Fruit fly (Drosophila melanogaster): ENCODE data around the gene mtm.

Gene mtm

dm6 chr2L:6045972-6046718 is 9.3 kb upstream of the mtm start, which contains the start of gene Pfas (continued):
- TF ChIP-seq Ravus (GFP tag; IDR thresholded peaks at IDR 0.05), result no peak
- peak; percentile 25 for TF ChIP-seq org-1 (GFP tag; optimal IDR thresholded peaks at IDR 0.05)
- peak; percentile 44 for TF ChIP-seq CG15269 (tag; optimal IDR thresholded peaks at IDR 0.05)
- TF ChIP-seq CG9215 (GFP tag; IDR thresholded peaks at IDR 0.05), result peak; percentile 23; the same call in 1 of the 2 replicates
- peak; percentile 18 for TF ChIP-seq tup (GFP tag; optimal IDR thresholded peaks at IDR 0.05)

- TF ChIP-seq NC2α (GFP tag; optimal IDR thresholded peaks at IDR 0.05), result no peak
- 0 out of 2 replicates have a peak, but pooled peaks have one; percentile 20 for TF ChIP-seq CG42726 (GFP tag; IDR thresholded peaks at IDR 0.05; ENCODE audit: partially characterized antibody)
Observed at dm6 chr2L:6045484-6045883, 8.7 kb upstream of the mtm start.

dm6 chr2L:6037830-6038229 is 1.0 kb upstream of the mtm start, which contains the start of the genes CG9117 and CG31643:
TSS of gene CG9117 (minus strand) at chr2L:6037902.
TSS of gene CG31643 (plus strand) at chr2L:6038117.
- TF ChIP-seq CG9727 (GFP tag; optimal IDR thresholded peaks at IDR 0.05), result peak; percentile 51
- no peak for TF ChIP-seq CG2129 (GFP tag; IDR thresholded peaks at IDR 0.05; ENCODE audit: partially characterized antibody)
- TF ChIP-seq CG43689 (GFP tag; IDR thresholded peaks at IDR 0.05), result no peak
- no peak for TF ChIP-seq fru (optimal IDR thresholded peaks at IDR 0.05)
- no peak for TF ChIP-seq gem (tag; optimal IDR thresholded peaks at IDR 0.05)
- TF ChIP-seq CG10321 (GFP tag; IDR thresholded peaks at IDR 0.05), result no peak
- TF ChIP-seq CG9876 (GFP tag; optimal IDR thresholded peaks at IDR 0.05), result no peak
- no peak for TF ChIP-seq pb (GFP tag; optimal IDR thresholded peaks at IDR 0.05)
- TF ChIP-seq CG6791 (GFP tag; IDR thresholded peaks at IDR 0.05; ENCODE audit: partially characterized antibody), result no peak
- no peak for TF ChIP-seq tio (GFP tag; optimal IDR thresholded peaks at IDR 0.05)
- no peak for TF ChIP-seq Ptx1 (GFP tag; IDR thresholded peaks at IDR 0.05)
- TF ChIP-seq D (optimal IDR thresholded peaks at IDR 0.05), result no peak
- no peak for TF ChIP-seq D (GFP tag; optimal IDR thresholded peaks at IDR 0.05)
- no peak for TF ChIP-seq grn (GFP tag; optimal IDR thresholded peaks at IDR 0.05)
- TF ChIP-seq CG6175 (GFP tag; IDR thresholded peaks at IDR 0.05), result no peak
- TF ChIP-seq CG17186 (GFP tag; optimal IDR thresholded peaks at IDR 0.05), result peak; percentile 30
- TF ChIP-seq dati (GFP tag; IDR thresholded peaks at IDR 0.05), result no peak
- TF ChIP-seq Hey (tag; optimal IDR thresholded peaks at IDR 0.05), result no peak
- no peak for TF ChIP-seq ap (GFP tag; IDR thresholded peaks at IDR 0.05)
- no peak for TF ChIP-seq HLH4C (GFP tag; IDR thresholded peaks at IDR 0.05; ENCODE audit: partially characterized antibody)
- TF ChIP-seq gt (GFP tag; IDR thresholded peaks at IDR 0.05), result no peak
- TF ChIP-seq run (tag; optimal IDR thresholded peaks at IDR 0.05), result no peak
- no peak for TF ChIP-seq CG4404 (GFP tag; IDR thresholded peaks at IDR 0.05)
- TF ChIP-seq CG33557 (GFP tag; optimal IDR thresholded peaks at IDR 0.05), result peak; percentile 20
- TF ChIP-seq hth (optimal IDR thresholded peaks at IDR 0.05), result no peak
- no peak for TF ChIP-seq Deaf1 (tag; optimal IDR thresholded peaks at IDR 0.05)
- TF ChIP-seq dimm (GFP tag; IDR thresholded peaks at IDR 0.05), result no peak
- TF ChIP-seq nmo (GFP tag; optimal IDR thresholded peaks at IDR 0.05), result peak; percentile 69
- TF ChIP-seq usp (GFP tag; optimal IDR thresholded peaks at IDR 0.05), result no peak
- TF ChIP-seq Hr51 (GFP tag; optimal IDR thresholded peaks at IDR 0.05), result no peak
- TF ChIP-seq CG7271 (tag; optimal IDR thresholded peaks at IDR 0.05), result peak; percentile 35
- TF ChIP-seq peb (GFP tag; IDR thresholded peaks at IDR 0.05), result no peak
- TF ChIP-seq hb (GFP tag; IDR thresholded peaks at IDR 0.05; ENCODE audit: partially characterized antibody), result no peak
- TF ChIP-seq gcm2 (GFP tag; optimal IDR thresholded peaks at IDR 0.05), result no peak
- TF ChIP-seq CG17802 (tag; optimal IDR thresholded peaks at IDR 0.05), result no peak
- peak; percentile 68 for TF ChIP-seq Xbp1 (GFP tag; optimal IDR thresholded peaks at IDR 0.05)
- no peak for TF ChIP-seq Rx (GFP tag; IDR thresholded peaks at IDR 0.05)
- no peak for TF ChIP-seq amos (GFP tag; IDR thresholded peaks at IDR 0.05; ENCODE audit: partially characterized antibody)
- TF ChIP-seq ci (GFP tag; IDR thresholded peaks at IDR 0.05), result 0 out of 3 replicates have a peak, but pooled peaks have one; percentile 31
- peak; percentile 85 for TF ChIP-seq CG2120 (GFP tag; optimal IDR thresholded peaks at IDR 0.05)
- TF ChIP-seq CG42726 (GFP tag; IDR thresholded peaks at IDR 0.05; ENCODE audit: partially characterized antibody), result no peak

All from whole organism, embryonic.